Worm (Caenorhabditis elegans) whole organism, L1 larva: ENCODE measurements around the gene cka-2.
A peak's percentile ranks its signal among the peaks of the same experiment; 100 is the strongest.

Experiments used
- C04F5.9 ChIP-seq: sonication (generic microtip); optimal IDR thresholded peaks from 2 replicates; lab custom pipeline; 2016; ENCODE audit warnings: missing genetic modification characterization, missing compliant biosample characterization
- C16A3.4 ChIP-seq: fragments of 150-350 bp; optimal IDR thresholded peaks from 2 replicates; lab custom pipeline; 2014; ENCODE audit warnings: missing biosample characterization, missing genetic modification characterization
- C34B4.2 ChIP-seq: sonication (generic microtip); optimal IDR thresholded peaks from 2 replicates; lab custom pipeline; 2017; ENCODE audit warnings: mild to moderate bottlenecking, missing genetic modification characterization, missing compliant biosample characterization
- Y116A8C.19 ChIP-seq: sonication (generic microtip); optimal IDR thresholded peaks from 2 replicates; lab custom pipeline; 2016; ENCODE audit warnings: missing compliant biosample characterization, missing genetic modification characterization, borderline replicate concordance
- aha-1 ChIP-seq: fragments of 150-350 bp; optimal IDR thresholded peaks from 2 replicates; lab custom pipeline; 2014; ENCODE audit warnings: missing biosample characterization, missing genetic modification characterization
- alr-1 ChIP-seq: fragments of 200-800 bp; sonication (Bioruptor generic); optimal IDR thresholded peaks from 2 replicates; lab custom pipeline; 2018; ENCODE audit warnings: borderline replicate concordance, mild to moderate bottlenecking, missing genetic modification characterization, missing compliant biosample characterization
- aly-2 ChIP-seq: fragments of 150-350 bp; optimal IDR thresholded peaks from 2 replicates; lab custom pipeline; 2014; ENCODE audit warnings: missing biosample characterization, missing genetic modification characterization
- ama-1 ChIP-seq: fragments of 150-350 bp; optimal IDR thresholded peaks from 2 replicates; lab custom pipeline; 2014
- ceh-88 ChIP-seq: fragments of 200-800 bp; sonication (Bioruptor generic); IDR thresholded peaks from 2 replicates; pipeline ENCODE4 v1.3.6; 2022; ENCODE audit warnings: missing genetic modification characterization, missing compliant biosample characterization
- ceh-90 ChIP-seq: sonication (generic microtip); optimal IDR thresholded peaks from 2 replicates; lab custom pipeline; 2016; ENCODE audit warnings: missing genetic modification characterization, missing compliant biosample characterization
- ces-1 ChIP-seq: fragments of 150-350 bp; optimal IDR thresholded peaks from 2 replicates; lab custom pipeline; 2014; ENCODE audit warnings: missing biosample characterization, missing genetic modification reagents, missing genetic modification characterization
- dpl-1 ChIP-seq, 3 experiments: fragments of 150-350 bp in 2 of 3; sonication (generic microtip) in 1 of 3; optimal IDR thresholded peaks; 2 replicates each; lab custom pipeline; 2014 to 2017; ENCODE audit warnings: missing biosample characterization in 3 of 3, missing genetic modification characterization in 3 of 3, missing genetic modification reagents in 3 of 3
- egl-13 ChIP-seq: sonication (generic microtip); optimal IDR thresholded peaks from 2 replicates; lab custom pipeline; 2016; ENCODE audit warnings: missing genotype, missing genetic modification reagents, missing genetic modification characterization, missing compliant biosample characterization
- egl-27 ChIP-seq, 2 experiments: fragments of 150-350 bp in 1 of 2; sonication (generic microtip); optimal IDR thresholded peaks; 3 replicates each; lab custom pipeline; 2017 to 2018; ENCODE audit warnings: missing biosample characterization in 2 of 2, missing genetic modification characterization in 2 of 2, missing genetic modification reagents in 2 of 2
- fkh-10 ChIP-seq: sonication (generic microtip); optimal IDR thresholded peaks from 2 replicates; lab custom pipeline; 2017; ENCODE audit warnings: missing biosample characterization, missing genetic modification reagents, missing genetic modification characterization
- fkh-8 ChIP-seq: sonication (generic microtip); optimal IDR thresholded peaks from 2 replicates; lab custom pipeline; 2016; ENCODE audit warnings: mild to moderate bottlenecking, missing genetic modification characterization, missing compliant biosample characterization
- hlh-17 ChIP-seq: fragments of 200-800 bp; sonication (Bioruptor generic); optimal IDR thresholded peaks from 2 replicates; lab custom pipeline; 2018; ENCODE audit warnings: missing genetic modification characterization, mild to moderate bottlenecking, missing compliant biosample characterization, moderate library complexity, borderline replicate concordance
- hlh-4 ChIP-seq: sonication (generic microtip); optimal IDR thresholded peaks from 2 replicates; lab custom pipeline; 2016; ENCODE audit warnings: mild to moderate bottlenecking, missing genetic modification characterization, missing compliant biosample characterization
- hpl-2 ChIP-seq: fragments of 150-350 bp; optimal IDR thresholded peaks from 2 replicates; lab custom pipeline; 2014; ENCODE audit warnings: missing biosample characterization, missing genetic modification reagents, missing genetic modification characterization
- isw-1 ChIP-seq: fragments of 200-800 bp; sonication (Bioruptor generic); IDR thresholded peaks from 2 replicates; pipeline ENCODE4 v1.3.6; 2022; ENCODE audit warnings: missing genetic modification characterization, missing compliant biosample characterization
- jun-1 ChIP-seq: fragments of 150-350 bp; optimal IDR thresholded peaks from 2 replicates; lab custom pipeline; 2014; ENCODE audit warnings: missing biosample characterization, missing genetic modification reagents, missing genetic modification characterization
- lin-13 ChIP-seq: fragments of 150-350 bp; optimal IDR thresholded peaks from 2 replicates; lab custom pipeline; 2014; ENCODE audit warnings: missing biosample characterization, missing genetic modification reagents, missing genetic modification characterization
- lin-14 ChIP-seq: fragments of 200-800 bp; sonication (Bioruptor generic); optimal IDR thresholded peaks from 2 replicates; lab custom pipeline; 2018; ENCODE audit warnings: mild to moderate bottlenecking, missing genetic modification characterization, moderate library complexity, missing compliant biosample characterization
- lin-39 ChIP-seq: fragments of 150-350 bp; optimal IDR thresholded peaks from 2 replicates; lab custom pipeline; 2014; ENCODE audit warnings: missing biosample characterization, missing genetic modification reagents, missing genetic modification characterization
- lir-3 ChIP-seq: sonication (generic microtip); optimal IDR thresholded peaks from 2 replicates; lab custom pipeline; 2016; ENCODE audit warnings: mild to moderate bottlenecking, missing genetic modification characterization, moderate library complexity, missing compliant biosample characterization; ENCODE audit not compliant: poor library complexity
- lsy-2 ChIP-seq, 2 experiments: fragments of 150-350 bp; optimal IDR thresholded peaks; 2 replicates each; lab custom pipeline; 2014; ENCODE audit warnings: missing biosample characterization in 2 of 2, missing genetic modification characterization in 2 of 2
- mab-9 ChIP-seq: fragments of 200-800 bp; sonication (Bioruptor generic); IDR thresholded peaks from 2 replicates; pipeline ENCODE4 v1.3.6; 2022; ENCODE audit warnings: missing genetic modification reagents, missing genetic modification characterization, missing compliant biosample characterization
- mdl-1 ChIP-seq, 2 experiments: fragments of 150-350 bp; optimal IDR thresholded peaks; 2 replicates each; lab custom pipeline; 2014 to 2017; ENCODE audit warnings: missing biosample characterization in 2 of 2, missing genetic modification characterization in 2 of 2, inconsistent platforms in 1 of 2
- mef-2 ChIP-seq: fragments of 150-350 bp; optimal IDR thresholded peaks from 2 replicates; lab custom pipeline; 2014; ENCODE audit warnings: missing biosample characterization, missing genetic modification characterization
- nhr-11 ChIP-seq: fragments of 150-350 bp; optimal IDR thresholded peaks from 2 replicates; lab custom pipeline; 2014; ENCODE audit warnings: missing biosample characterization, missing genetic modification characterization
- nhr-12 ChIP-seq: sonication (generic microtip); optimal IDR thresholded peaks from 2 replicates; lab custom pipeline; 2017; ENCODE audit warnings: missing biosample characterization, missing genetic modification characterization
- nhr-237 ChIP-seq: fragments of 150-350 bp; optimal IDR thresholded peaks from 2 replicates; lab custom pipeline; 2014; ENCODE audit warnings: missing biosample characterization, missing genetic modification characterization
- nhr-28 ChIP-seq: fragments of 150-350 bp; optimal IDR thresholded peaks from 2 replicates; lab custom pipeline; 2014; ENCODE audit warnings: missing biosample characterization, missing genetic modification characterization
- nhr-47 ChIP-seq: sonication (generic microtip); optimal IDR thresholded peaks from 2 replicates; lab custom pipeline; 2016; ENCODE audit warnings: mild to moderate bottlenecking, missing genetic modification characterization, moderate library complexity, missing compliant biosample characterization
- nhr-71 ChIP-seq: sonication (generic microtip); optimal IDR thresholded peaks from 2 replicates; lab custom pipeline; 2016; ENCODE audit warnings: mild to moderate bottlenecking, missing genetic modification characterization, moderate library complexity, missing compliant biosample characterization
- nhr-76 ChIP-seq: sonication (generic microtip); optimal IDR thresholded peaks from 2 replicates; lab custom pipeline; 2017; ENCODE audit warnings: missing biosample characterization, missing genetic modification characterization
- nhr-85 ChIP-seq: sonication (generic microtip); peaks from one replicate; lab custom pipeline; 2016; ENCODE audit warnings: missing genetic modification characterization, inconsistent platforms, missing compliant biosample characterization
- pqm-1 ChIP-seq: sonication (generic microtip); optimal IDR thresholded peaks from 3 replicates; lab custom pipeline; 2017; ENCODE audit warnings: missing biosample characterization, missing genetic modification characterization
- skn-1 ChIP-seq: fragments of 150-350 bp; optimal IDR thresholded peaks from 2 replicates; lab custom pipeline; 2014; ENCODE audit warnings: missing biosample characterization, missing genetic modification characterization
- snpc-4 ChIP-seq: fragments of 150-350 bp; optimal IDR thresholded peaks from 2 replicates; lab custom pipeline; 2014; ENCODE audit warnings: missing biosample characterization, missing genetic modification characterization
- snu-23 ChIP-seq: sonication (generic microtip); optimal IDR thresholded peaks from 2 replicates; lab custom pipeline; 2016; ENCODE audit warnings: missing genetic modification characterization, missing compliant biosample characterization
- sptf-1 ChIP-seq: fragments of 150-350 bp; optimal IDR thresholded peaks from 2 replicates; lab custom pipeline; 2014; ENCODE audit warnings: missing biosample characterization, missing genetic modification characterization
- sup-37 ChIP-seq: fragments of 200-800 bp; sonication (Bioruptor generic); optimal IDR thresholded peaks from 2 replicates; lab custom pipeline; 2018; ENCODE audit warnings: mild to moderate bottlenecking, missing genetic modification characterization, missing compliant biosample characterization
- swsn-7 ChIP-seq: sonication (generic microtip); optimal IDR thresholded peaks from 2 replicates; lab custom pipeline; 2016; ENCODE audit warnings: missing genetic modification characterization, missing compliant biosample characterization
- tbx-2 ChIP-seq: sonication (generic microtip); optimal IDR thresholded peaks from 2 replicates; lab custom pipeline; 2016; ENCODE audit warnings: missing genetic modification characterization, missing compliant biosample characterization
- tlp-1 ChIP-seq: fragments of 150-350 bp; optimal IDR thresholded peaks from 2 replicates; lab custom pipeline; 2014; ENCODE audit warnings: missing biosample characterization, missing genetic modification characterization
- unc-62 ChIP-seq: fragments of 150-350 bp; optimal IDR thresholded peaks from 2 replicates; lab custom pipeline; 2014; ENCODE audit warnings: missing biosample characterization, missing genetic modification reagents, missing genetic modification characterization
- unc-86 ChIP-seq: sonication (generic microtip); optimal IDR thresholded peaks from 2 replicates; lab custom pipeline; 2016; ENCODE audit warnings: missing genetic modification characterization, missing compliant biosample characterization
- zag-1 ChIP-seq: fragments of 150-350 bp; optimal IDR thresholded peaks from 2 replicates; lab custom pipeline; 2014; ENCODE audit warnings: missing biosample characterization, missing genetic modification characterization
- ztf-11 ChIP-seq, 2 experiments: sonication (generic microtip); optimal IDR thresholded peaks; 2 replicates each; lab custom pipeline; 2016 to 2017; ENCODE audit warnings: missing genetic modification characterization in 2 of 2, missing biosample characterization in 1 of 2, missing compliant biosample characterization in 1 of 2

Gene cka-2

ce11 chrX:4265283-4265907 lies 20.5 kb upstream of the cka-2 start, which contains the start of gene coel-1 (continued):
- peak; percentile 69 for TF ChIP-seq snu-23 (GFP tag; lab: Kevin White, UChicago)
- no peak for TF ChIP-seq zag-1 (tag; lab: Kevin White, UChicago)
- peak in 1 of 2 experiments; percentile 68 for TF ChIP-seq mdl-1 (tag; optimal IDR thresholded peaks at IDR 0.05; lab: Kevin White, UChicago)
- TF ChIP-seq lin-14 (GFP tag; lab: Kevin White, UChicago) = peak; percentile 82
- TF ChIP-seq C04F5.9 (tag; lab: Kevin White, UChicago) = no peak
- TF ChIP-seq snpc-4 (tag; lab: Kevin White, UChicago) = no peak

- TF ChIP-seq aha-1 (tag; lab: Kevin White, UChicago) (no peak), nhr-11 (no peak), ama-1 (lab: Kevin White, UChicago) (no peak), egl-27 (tag; optimal IDR thresholded peaks at IDR 0.05; lab: Kevin White, UChicago) (no peak), lin-39 (tag; lab: Kevin White, UChicago) (peak; percentile 35), lsy-2 (tag; optimal IDR thresholded peaks at IDR 0.05; lab: Kevin White, UChicago) (peak in 1 of 2 experiments; percentile 9), pqm-1 (tag; lab: Kevin White, UChicago) (no peak), unc-86 (tag; lab: Kevin White, UChicago) (no peak), ceh-88 (no peak), sup-37 (GFP tag; lab: Kevin White, UChicago) (no peak), Y116A8C.19 (tag; lab: Kevin White, UChicago) (no peak), lin-13 (no peak), isw-1 (GFP tag; lab: Robert Waterston, UW) (no peak), C34B4.2 (tag; lab: Kevin White, UChicago) (no peak), nhr-47 (tag; lab: Kevin White, UChicago) (no peak), ces-1 (GFP tag; lab: Kevin White, UChicago) (no peak), snu-23 (GFP tag; lab: Kevin White, UChicago) (peak; percentile 16), jun-1 (tag; lab: Kevin White, UChicago) (no peak), tbx-2 (tag; lab: Kevin White, UChicago) (no peak), hlh-17 (no peak), nhr-85 (peak; percentile 38), mab-9 (no peak), nhr-12 (tag; lab: Kevin White, UChicago) (no peak), C04F5.9 (tag; lab: Kevin White, UChicago) (no peak), ztf-11 (tag; optimal IDR thresholded peaks at IDR 0.05; lab: Kevin White, UChicago) (no peak), skn-1 (tag; lab: Kevin White, UChicago) (no peak), dpl-1 (GFP tag; optimal IDR thresholded peaks at IDR 0.05; lab: Kevin White, UChicago) (no peak), hlh-4 (tag; lab: Kevin White, UChicago) (no peak), nhr-28 (tag; lab: Kevin White, UChicago) (no peak), sptf-1 (no peak), swsn-7 (no peak), egl-13 (tag; lab: Kevin White, UChicago) (no peak), alr-1 (tag; lab: Kevin White, UChicago) (no peak), unc-62 (GFP tag; lab: Kevin White, UChicago) (no peak), lir-3 (tag; lab: Kevin White, UChicago) (no peak), tlp-1 (no peak), mef-2 (tag; lab: Kevin White, UChicago) (no peak), nhr-76 (no peak), ceh-90 (tag; lab: Kevin White, UChicago) (no peak), fkh-8 (tag; lab: Kevin White, UChicago) (no peak), nhr-237 (tag; lab: Kevin White, UChicago) (no peak), fkh-10 (GFP tag; lab: Kevin White, UChicago) (no peak), aly-2 (tag; lab: Kevin White, UChicago) (no peak), hpl-2 (GFP tag; lab: Kevin White, UChicago) (no peak), C16A3.4 (tag; lab: Kevin White, UChicago) (no peak), nhr-71 (tag; lab: Kevin White, UChicago) (peak; percentile 71)
Observed at ce11 chrX:4266178-4266931, 19.6 kb upstream of the cka-2 start.
